Fruit fly (Drosophila melanogaster) whole organism, pupa: ENCODE data around the gene Cyp4c3.

Source experiments
- CG14655 ChIP-seq: fragments of 200-800 bp; sonication (Bioruptor generic); optimal IDR thresholded peaks from 3 replicates; lab custom pipeline; 2017; ENCODE audit warnings: mild to moderate bottlenecking, missing biosample characterization, missing genetic modification reagents, missing genetic modification characterization
- CG15710 ChIP-seq: fragments of 200-800 bp; sonication (Bioruptor generic); optimal IDR thresholded peaks from 2 replicates; lab custom pipeline; 2018; ENCODE audit warnings: missing biosample characterization, mild to moderate bottlenecking, missing genetic modification characterization, moderate library complexity
- CG17806 ChIP-seq: fragments of 200-800 bp; sonication (Bioruptor generic); optimal IDR thresholded peaks from 2 replicates; lab custom pipeline; 2018; ENCODE audit warnings: missing biosample characterization, mild to moderate bottlenecking, missing genetic modification characterization, moderate library complexity
- CG4496 ChIP-seq: fragments of 200-800 bp; sonication (Bioruptor generic); IDR thresholded peaks from 3 replicates; pipeline ENCODE4 v1.3.6; 2022; ENCODE audit warnings: missing biosample characterization, missing genetic modification characterization
- CG8159 ChIP-seq: fragments of 200-800 bp; sonication (Bioruptor generic); optimal IDR thresholded peaks from 3 replicates; lab custom pipeline; 2018; ENCODE audit warnings: missing biosample characterization, mild to moderate bottlenecking, missing genetic modification characterization, moderate library complexity
- CG8301 ChIP-seq: fragments of 200-800 bp; sonication (Bioruptor generic); optimal IDR thresholded peaks from 2 replicates; lab custom pipeline; 2018; ENCODE audit warnings: missing biosample characterization, mild to moderate bottlenecking, missing genetic modification characterization
- CG9948 ChIP-seq: fragments of 200-800 bp; sonication (Bioruptor generic); optimal IDR thresholded peaks from 2 replicates; lab custom pipeline; 2018; ENCODE audit warnings: missing biosample characterization, mild to moderate bottlenecking, missing genetic modification characterization, moderate library complexity
- D1 ChIP-seq: fragments of 200-800 bp; sonication (Bioruptor generic); optimal IDR thresholded peaks from 2 replicates; lab custom pipeline; 2018; ENCODE audit warnings: missing biosample characterization, mild to moderate bottlenecking, missing genetic modification characterization, moderate library complexity
- Ets98B ChIP-seq: fragments of 200-800 bp; sonication (Bioruptor generic); IDR thresholded peaks from 2 replicates; pipeline ENCODE4 v1.3.6; 2022; ENCODE audit warnings: missing biosample characterization, missing genetic modification characterization
- Pif1A ChIP-seq: fragments of 200-800 bp; sonication (Bioruptor generic); optimal IDR thresholded peaks from 3 replicates; lab custom pipeline; 2016; ENCODE audit warnings: missing biosample characterization, missing genetic modification characterization
- Pif1B ChIP-seq: fragments of 200-800 bp; sonication (Bioruptor generic); optimal IDR thresholded peaks from 3 replicates; lab custom pipeline; 2016; ENCODE audit warnings: missing biosample characterization, missing genetic modification characterization
- fd96Ca ChIP-seq: fragments of 200-800 bp; sonication (Bioruptor generic); IDR thresholded peaks from 3 replicates; pipeline ENCODE4 v1.3.6; 2022; ENCODE audit warnings: missing biosample characterization, missing genetic modification characterization
- gl ChIP-seq: fragments of 200-800 bp; sonication (Bioruptor generic); optimal IDR thresholded peaks from 2 replicates; lab custom pipeline; 2018; ENCODE audit warnings: missing biosample characterization, mild to moderate bottlenecking, missing genetic modification characterization
- rn ChIP-seq: fragments of 200-800 bp; sonication (Bioruptor generic); IDR thresholded peaks from 2 replicates; pipeline ENCODE4 v1.3.6; 2022; ENCODE audit warnings: missing biosample characterization, missing genetic modification characterization

- no peak for TF ChIP-seq CG8301 (tag; lab: Kevin White, UChicago)
- no peak for TF ChIP-seq CG17806
- no peak for TF ChIP-seq Ets98B (GFP tag; lab: Robert Waterston, UW)
- TF ChIP-seq CG4496 (GFP tag; lab: Robert Waterston, UW), result no peak
- no peak for TF ChIP-seq D1 (tag; lab: Kevin White, UChicago)
- TF ChIP-seq CG8159, result no peak
- TF ChIP-seq CG15710, result no peak
- no peak for TF ChIP-seq fd96Ca (GFP tag; lab: Robert Waterston, UW)
- no peak for TF ChIP-seq gl (tag; lab: Kevin White, UChicago)
- no peak for TF ChIP-seq CG9948 (tag; lab: Kevin White, UChicago)
- TF ChIP-seq CG14655 (GFP tag; lab: Kevin White, UChicago), result no peak
- no peak for TF ChIP-seq Pif1B (GFP tag; lab: Kevin White, UChicago)
- TF ChIP-seq rn (GFP tag; lab: Robert Waterston, UW), result no peak
- TF ChIP-seq Pif1A, result no peak
Measured at dm6 chr3R:30940234-30940633, 46.4 kb downstream of the Cyp4c3 start.
